Fruit fly (Drosophila melanogaster): ENCODE measurements around the gene polo.

DNA sequence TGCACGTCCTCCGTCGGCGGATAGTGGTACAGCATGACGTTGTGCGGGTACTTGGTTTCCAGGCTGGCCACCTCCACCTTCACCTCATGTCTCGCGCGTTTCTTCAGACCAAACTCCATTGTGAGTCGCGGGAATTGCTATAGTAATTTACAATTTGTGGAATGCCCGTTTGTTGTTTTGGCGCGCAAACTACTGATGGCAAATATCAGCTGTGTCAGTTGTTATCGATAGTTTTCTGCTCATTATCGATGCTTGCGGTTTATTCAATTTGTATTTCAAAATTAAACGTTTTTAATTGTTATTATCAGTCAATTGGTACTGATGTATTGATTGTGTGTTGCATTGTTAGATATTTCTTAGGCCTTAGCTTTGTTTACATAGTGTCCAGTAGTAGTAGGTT lies 51.9 kb downstream of the polo start, which contains the start of gene Prim2:
- TF ChIP-seq CG8301 (tag; optimal IDR thresholded peaks at IDR 0.05) (no peak), CG4496 (GFP tag; IDR thresholded peaks at IDR 0.05) (no peak), fd96Ca (GFP tag; IDR thresholded peaks at IDR 0.05) (no peak), Pif1B (GFP tag; optimal IDR thresholded peaks at IDR 0.05) (no peak), CG8159 (tag; optimal IDR thresholded peaks at IDR 0.05) (no peak), CG15710 (tag; optimal IDR thresholded peaks at IDR 0.05) (no peak), rn (GFP tag; IDR thresholded peaks at IDR 0.05) (no peak), CG13204 (GFP tag; optimal IDR thresholded peaks at IDR 0.05) (no peak), EcR (GFP tag; optimal IDR thresholded peaks at IDR 0.05) (no peak), CG9948 (tag; optimal IDR thresholded peaks at IDR 0.05) (no peak), CG17806 (tag; optimal IDR thresholded peaks at IDR 0.05) (no peak), gl (tag; optimal IDR thresholded peaks at IDR 0.05) (no peak), CG34367 (tag; optimal IDR thresholded peaks at IDR 0.05) (no peak)

Measured in whole organism, pupa.